Fruit fly (Drosophila melanogaster) whole organism, embryonic: ENCODE results near the gene RpS3.

Source experiments
- CG2202 ChIP-seq: fragments of 200-800 bp; sonication (Bioruptor generic); optimal IDR thresholded peaks from 2 replicates; lab custom pipeline; 2018; ENCODE audit warnings: missing biosample characterization, mild to moderate bottlenecking, missing genetic modification characterization
- CG43689 ChIP-seq: fragments of 200-800 bp; sonication (Bioruptor generic); IDR thresholded peaks from 2 replicates; pipeline ENCODE4 v1.3.6; 2022; ENCODE audit warnings: missing biosample characterization, missing genetic modification characterization
- CG8765 ChIP-seq: fragments of 200-800 bp; sonication (Bioruptor generic); IDR thresholded peaks from 2 replicates; pipeline ENCODE4 v1.3.6; 2022; ENCODE audit warnings: missing biosample characterization, missing genetic modification characterization

DNA sequence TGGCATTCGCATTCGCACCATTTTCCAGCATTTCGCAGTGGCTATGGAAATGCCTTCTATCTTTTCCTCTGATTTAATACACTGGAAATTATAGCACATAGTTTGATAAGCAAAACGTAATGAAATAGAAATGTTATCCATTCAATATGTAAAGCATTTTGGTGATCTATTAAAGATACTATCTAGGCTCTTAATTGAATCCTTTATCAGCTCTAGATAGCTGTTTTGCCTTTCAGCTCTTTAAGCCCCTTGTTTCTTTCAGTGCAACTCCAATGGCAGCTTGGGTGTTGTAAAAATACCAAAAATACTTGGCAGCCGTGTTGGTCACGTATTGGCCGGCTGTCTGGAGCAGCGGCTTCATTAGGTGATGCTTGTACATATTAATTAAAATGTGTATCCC is 6.4 kb downstream of the RpS3 start:
- TF ChIP-seq CG2202 = no peak
- TF ChIP-seq CG43689 (GFP tag; lab: Robert Waterston, UW) = no peak
- TF ChIP-seq CG8765 (GFP tag; lab: Robert Waterston, UW) = no peak
